Worm (Caenorhabditis elegans) whole organism, young adult: Measurements from ENCODE around the gene srlf-36.

Experiments used
- C06A6.2 ChIP-seq: fragments of 200-800 bp; sonication (Bioruptor generic); conservative IDR thresholded peaks from 2 replicates; pipeline ENCODE4 v1.3.6; 2022; ENCODE audit warnings: missing genetic modification characterization, missing compliant biosample characterization
- D2030.7 ChIP-seq: fragments of 200-800 bp; sonication (Bioruptor generic); IDR thresholded peaks from 2 replicates; pipeline ENCODE4 v1.3.6; 2022; ENCODE audit warnings: missing genetic modification reagents, missing genetic modification characterization, missing compliant biosample characterization
- F10E7.11 ChIP-seq: sonication (generic microtip); optimal IDR thresholded peaks from 2 replicates; lab custom pipeline; 2017; ENCODE audit warnings: mild to moderate bottlenecking, missing genetic modification characterization, moderate library complexity, missing compliant biosample characterization
- F49E8.2 ChIP-seq: sonication (generic microtip); optimal IDR thresholded peaks from 3 replicates; lab custom pipeline; 2017; ENCODE audit warnings: missing genetic modification characterization, mild to moderate bottlenecking, missing compliant biosample characterization, antibody characterized with exemption, moderate library complexity; ENCODE audit not compliant: insufficient read depth
- K12H6.12 ChIP-seq: fragments of 200-800 bp; sonication (Bioruptor generic); optimal IDR thresholded peaks from 2 replicates; lab custom pipeline; 2018; ENCODE audit warnings: mild to moderate bottlenecking, missing genetic modification characterization, missing compliant biosample characterization
- T26A5.8 ChIP-seq: sonication (generic microtip); optimal IDR thresholded peaks from 2 replicates; lab custom pipeline; 2016; ENCODE audit warnings: missing genetic modification characterization, missing compliant biosample characterization
- Y95B8A.8 ChIP-seq: fragments of 200-800 bp; sonication (Bioruptor generic); IDR thresholded peaks from 2 replicates; pipeline ENCODE4 v1.3.6; 2022; ENCODE audit warnings: missing genetic modification reagents, missing genetic modification characterization, missing compliant biosample characterization
- ZK185.1 ChIP-seq: sonication (generic microtip); optimal IDR thresholded peaks from 2 replicates; lab custom pipeline; 2016; ENCODE audit warnings: mild to moderate bottlenecking, missing genetic modification characterization, missing compliant biosample characterization; ENCODE audit not compliant: poor library complexity, severe bottlenecking
- aptf-3 ChIP-seq: fragments of 200-800 bp; sonication (Bioruptor generic); IDR thresholded peaks from 2 replicates; pipeline ENCODE4 v1.3.6; 2022; ENCODE audit warnings: missing genetic modification characterization, missing compliant biosample characterization
- attf-5 ChIP-seq: fragments of 200-800 bp; sonication (Bioruptor generic); optimal IDR thresholded peaks from 2 replicates; lab custom pipeline; 2018; ENCODE audit warnings: mild to moderate bottlenecking, missing genetic modification characterization, missing compliant biosample characterization
- ceh-100 ChIP-seq: fragments of 200-800 bp; sonication (Bioruptor generic); IDR thresholded peaks from 2 replicates; pipeline ENCODE4 v1.3.6; 2022; ENCODE audit warnings: missing genetic modification reagents, missing genetic modification characterization, missing compliant biosample characterization
- ceh-27 ChIP-seq: fragments of 200-800 bp; sonication (Bioruptor generic); optimal IDR thresholded peaks from 2 replicates; lab custom pipeline; 2018; ENCODE audit warnings: mild to moderate bottlenecking, missing genetic modification characterization, moderate library complexity, missing compliant biosample characterization
- ceh-58 ChIP-seq: fragments of 200-800 bp; sonication (Bioruptor generic); IDR thresholded peaks from 2 replicates; pipeline ENCODE4 v1.3.6; 2022; ENCODE audit warnings: missing genetic modification characterization, missing compliant biosample characterization
- ceh-91 ChIP-seq: fragments of 200-800 bp; sonication (Bioruptor generic); IDR thresholded peaks from 2 replicates; pipeline ENCODE4 v1.3.6; 2022; ENCODE audit warnings: missing genetic modification reagents, missing genetic modification characterization, missing compliant biosample characterization
- die-1 ChIP-seq: sonication (generic microtip); optimal IDR thresholded peaks from 2 replicates; lab custom pipeline; 2016; ENCODE audit warnings: missing genotype, mild to moderate bottlenecking, missing genetic modification characterization, missing compliant biosample characterization
- dox-1 ChIP-seq: fragments of 200-800 bp; sonication (Bioruptor generic); IDR thresholded peaks from 2 replicates; pipeline ENCODE4 v1.3.6; 2022; ENCODE audit warnings: missing genetic modification reagents, missing genetic modification characterization, missing compliant biosample characterization
- dpl-1 ChIP-seq: fragments of 150-350 bp; optimal IDR thresholded peaks from 2 replicates; lab custom pipeline; 2014; ENCODE audit warnings: missing biosample characterization, missing genetic modification reagents, missing genetic modification characterization
- hmg-1.2 ChIP-seq: fragments of 200-800 bp; sonication (Bioruptor generic); IDR thresholded peaks from 2 replicates; pipeline ENCODE4 v1.3.6; 2022; ENCODE audit warnings: missing genetic modification reagents, missing genetic modification characterization, missing compliant biosample characterization
- hmg-20 ChIP-seq: fragments of 200-800 bp; sonication (Bioruptor generic); IDR thresholded peaks from 2 replicates; pipeline ENCODE4 v1.3.6; 2022; ENCODE audit warnings: missing genetic modification reagents, missing genetic modification characterization, missing compliant biosample characterization
- hsf-1 ChIP-seq: fragments of 200-800 bp; sonication (Bioruptor generic); IDR thresholded peaks from 2 replicates; pipeline ENCODE4 v1.3.6; 2022; ENCODE audit warnings: missing genetic modification reagents, missing genetic modification characterization, missing compliant biosample characterization
- lin-40 ChIP-seq: sonication (generic microtip); optimal IDR thresholded peaks from 2 replicates; lab custom pipeline; 2016; ENCODE audit warnings: missing genetic modification characterization, mild to moderate bottlenecking, missing compliant biosample characterization, missing genotype, missing genetic modification reagents
- lin-54 ChIP-seq: fragments of 200-800 bp; sonication (Bioruptor generic); optimal IDR thresholded peaks from 2 replicates; lab custom pipeline; 2018; ENCODE audit warnings: mild to moderate bottlenecking, missing genetic modification characterization, missing compliant biosample characterization
- lir-1 ChIP-seq: fragments of 200-800 bp; sonication (Bioruptor generic); conservative IDR thresholded peaks from 2 replicates; pipeline ENCODE4 v1.3.6; 2022; ENCODE audit warnings: missing genetic modification reagents, missing genetic modification characterization, missing compliant biosample characterization
- madf-6 ChIP-seq: fragments of 200-800 bp; sonication (Bioruptor generic); IDR thresholded peaks from 2 replicates; pipeline ENCODE4 v1.3.6; 2022; ENCODE audit warnings: missing genetic modification reagents, missing genetic modification characterization, missing compliant biosample characterization
- nhr-80 ChIP-seq: sonication (generic microtip); optimal IDR thresholded peaks from 2 replicates; lab custom pipeline; 2016; ENCODE audit warnings: missing genetic modification characterization, missing compliant biosample characterization
- rcor-1 ChIP-seq: fragments of 200-800 bp; sonication (Bioruptor generic); IDR thresholded peaks from 2 replicates; pipeline ENCODE4 v1.3.6; 2022; ENCODE audit warnings: missing genetic modification reagents, missing genetic modification characterization, missing compliant biosample characterization
- repo-1 ChIP-seq: sonication (generic microtip); optimal IDR thresholded peaks from 2 replicates; lab custom pipeline; 2017; ENCODE audit warnings: mild to moderate bottlenecking, missing genetic modification characterization, missing compliant biosample characterization
- snpc-1.3 ChIP-seq: sonication (generic microtip); optimal IDR thresholded peaks from 2 replicates; lab custom pipeline; 2017; ENCODE audit warnings: missing genetic modification characterization, mild to moderate bottlenecking, missing compliant biosample characterization, antibody characterized with exemption, moderate library complexity, missing genotype, missing genetic modification reagents; ENCODE audit not compliant: insufficient read depth
- snpc-4 ChIP-seq, 5 experiments: fragments of 150-350 bp in 1 of 5; sonication (generic microtip) in 4 of 5; optimal IDR thresholded peaks; 2 replicates each; lab custom pipeline; 2014 to 2018; ENCODE audit warnings: missing genetic modification characterization in 5 of 5, missing biosample characterization in 3 of 5, antibody characterized with exemption in 2 of 5, mild to moderate bottlenecking in 2 of 5, missing compliant biosample characterization in 2 of 5, missing genotype in 2 of 5, moderate library complexity in 2 of 5, missing genetic modification reagents in 1 of 5
- sptf-2 ChIP-seq: fragments of 200-800 bp; sonication (Bioruptor generic); optimal IDR thresholded peaks from 2 replicates; lab custom pipeline; 2018; ENCODE audit warnings: mild to moderate bottlenecking, missing genetic modification characterization, missing compliant biosample characterization
- unc-62 ChIP-seq: fragments of 150-350 bp; optimal IDR thresholded peaks from 2 replicates; lab custom pipeline; 2014; ENCODE audit warnings: missing biosample characterization, missing genetic modification reagents, missing genetic modification characterization
- zfh-2 ChIP-seq: fragments of 200-800 bp; sonication (Bioruptor generic); conservative IDR thresholded peaks from 2 replicates; pipeline ENCODE4 v1.3.6; 2022; ENCODE audit warnings: missing genetic modification reagents, missing genetic modification characterization, missing compliant biosample characterization
- ztf-22 ChIP-seq: fragments of 200-800 bp; sonication (Bioruptor generic); optimal IDR thresholded peaks from 2 replicates; lab custom pipeline; 2018; ENCODE audit warnings: mild to moderate bottlenecking, missing genetic modification characterization, moderate library complexity, missing compliant biosample characterization
- ztf-25 ChIP-seq: fragments of 200-800 bp; sonication (Bioruptor generic); IDR thresholded peaks from 2 replicates; pipeline ENCODE4 v1.3.6; 2022; ENCODE audit warnings: missing genetic modification reagents, missing genetic modification characterization, missing compliant biosample characterization
- ztf-3 ChIP-seq: fragments of 200-800 bp; sonication (Bioruptor generic); optimal IDR thresholded peaks from 2 replicates; lab custom pipeline; 2018; ENCODE audit warnings: mild to moderate bottlenecking, missing genetic modification characterization, missing compliant biosample characterization

srlf-36 gene

DNA sequence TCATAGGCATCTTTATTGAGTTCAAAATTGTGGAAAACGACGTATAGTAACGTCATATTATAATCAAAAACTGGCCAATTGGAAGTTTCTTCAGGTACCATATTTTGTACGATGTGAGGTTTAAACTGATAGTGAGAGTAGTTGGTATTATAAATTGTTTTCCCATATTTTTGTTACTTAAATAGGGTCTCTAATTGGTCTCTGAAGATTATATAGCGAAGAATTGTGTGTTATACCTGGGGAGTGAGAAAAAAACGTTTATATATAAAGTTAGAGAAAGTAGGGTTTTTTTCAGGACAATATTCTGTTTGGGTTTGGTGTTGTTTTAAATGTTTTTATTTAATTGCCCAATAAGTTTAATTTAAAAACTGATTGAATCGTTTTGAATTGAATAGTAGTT lies 15.4 kb upstream of the srlf-36 start, which contains the start of gene srt-17:
Gene srt-17, minus strand, starts transcription at position 101 of the 400 bp plus-strand sequence.
- TF ChIP-seq hsf-1 = no peak
- no peak for TF ChIP-seq ztf-3 (GFP tag; lab: Kevin White, UChicago)
- no peak for TF ChIP-seq lin-54 (GFP tag; lab: Kevin White, UChicago)
- no peak for TF ChIP-seq F10E7.11 (tag; lab: Kevin White, UChicago)
- TF ChIP-seq ceh-27 = no peak
- no peak for TF ChIP-seq sptf-2 (GFP tag; lab: Kevin White, UChicago)
- TF ChIP-seq Y95B8A.8 (GFP tag; lab: Robert Waterston, UW) = no peak
- no peak for TF ChIP-seq ztf-22 (GFP tag; lab: Kevin White, UChicago)
- no peak for TF ChIP-seq ztf-25
- TF ChIP-seq aptf-3 (GFP tag; lab: Robert Waterston, UW) = no peak
- no peak for TF ChIP-seq ZK185.1
- no peak for TF ChIP-seq F49E8.2 (tag; lab: Kevin White, UChicago)
- no peak for TF ChIP-seq repo-1 (tag; lab: Kevin White, UChicago)
- TF ChIP-seq rcor-1 (GFP tag; lab: Robert Waterston, UW) = no peak
- TF ChIP-seq, all 124 proteins: peak for 0

DNA sequence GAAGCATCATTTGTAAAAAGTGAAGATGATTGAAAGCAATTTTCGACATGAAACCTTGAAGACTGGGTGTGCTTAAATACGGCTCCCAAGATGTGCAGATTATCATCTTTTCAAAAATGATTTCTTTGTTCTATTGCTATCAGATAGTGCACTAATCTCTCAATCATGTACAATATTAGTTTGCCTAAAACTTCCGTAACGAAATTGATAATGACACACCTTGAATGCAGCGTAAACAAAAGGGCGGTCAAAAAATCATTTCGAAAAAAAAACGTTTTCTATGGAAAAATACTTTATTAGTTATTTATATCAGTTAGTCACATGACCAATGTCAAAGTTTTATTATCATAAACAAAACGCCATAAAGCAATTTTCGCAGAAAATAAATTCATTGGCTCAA lies 13.3 kb upstream of the srlf-36 start, which contains the start of gene F48G7.5:
Gene F48G7.5, minus strand, starts transcription at position 34 of the 400 bp plus-strand sequence.
- TF ChIP-seq lir-1 (no peak), sptf-2 (GFP tag; lab: Kevin White, UChicago) (no peak), hmg-20 (no peak), ceh-100 (GFP tag; lab: Robert Waterston, UW) (no peak), die-1 (tag; lab: Kevin White, UChicago) (no peak), ceh-91 (GFP tag; lab: Robert Waterston, UW) (no peak), attf-5 (GFP tag; lab: Kevin White, UChicago) (no peak), unc-62 (GFP tag; lab: Kevin White, UChicago) (no peak), D2030.7 (GFP tag; lab: Robert Waterston, UW) (no peak), madf-6 (GFP tag; lab: Robert Waterston, UW) (no peak), ceh-58 (GFP tag; lab: Robert Waterston, UW) (no peak), snpc-1.3 (no peak)

DNA sequence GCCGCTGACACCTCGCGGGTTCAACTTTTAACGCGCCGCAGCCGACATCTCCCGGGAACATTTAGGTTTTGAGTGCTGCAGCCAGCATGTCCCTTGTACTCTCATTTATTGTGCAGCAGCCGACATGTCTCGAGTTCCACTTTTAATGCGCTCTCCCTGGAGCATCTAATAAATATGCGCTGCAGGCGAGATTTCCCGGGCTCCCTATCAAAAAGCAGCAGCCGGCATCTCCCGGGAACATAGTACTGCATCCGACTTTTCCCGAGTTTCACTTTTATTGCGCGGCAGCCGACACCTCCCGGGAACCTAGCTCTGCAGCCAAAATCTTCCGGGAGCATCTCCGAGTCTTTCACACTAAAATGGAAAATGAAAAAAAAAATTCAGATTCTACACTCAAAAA lies 11.4 kb upstream of the srlf-36 start:
- TF ChIP-seq dpl-1 (GFP tag; lab: Kevin White, UChicago) = no peak
- TF ChIP-seq zfh-2 = peak; percentile 51; the same call in 1 of the 2 replicates

DNA sequence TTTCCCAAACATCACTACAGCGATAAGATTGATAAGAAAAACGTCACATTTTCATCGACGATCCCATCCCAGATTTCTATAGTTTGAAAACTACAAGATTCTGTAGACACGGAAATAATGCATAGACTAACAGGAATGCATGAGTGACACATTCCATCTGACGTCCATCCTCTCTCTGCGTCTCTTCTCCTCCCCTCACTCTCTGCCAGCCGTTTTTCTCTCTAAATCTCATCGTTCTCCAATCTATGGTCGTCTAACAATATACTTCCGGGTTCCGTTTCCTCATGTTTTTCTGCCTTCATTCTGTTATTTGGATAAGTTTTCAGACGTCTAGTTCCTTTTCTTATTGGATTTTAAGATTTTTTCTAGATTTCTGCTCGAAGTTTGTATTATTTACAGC lies 9.5 kb upstream of the srlf-36 start, which contains the start of gene F48G7.4:
Gene F48G7.4, plus strand, starts transcription at position 400 of the 400 bp plus-strand sequence.
- no peak for TF ChIP-seq snpc-4 (GFP tag; optimal IDR thresholded peaks at IDR 0.05; lab: Kevin White, UChicago)
- peak in 1 of 4 experiments; percentile 54 for TF ChIP-seq snpc-4 (tag; optimal IDR thresholded peaks at IDR 0.05; lab: Kevin White, UChicago)
- no peak for TF ChIP-seq T26A5.8 (tag; lab: Kevin White, UChicago)
- TF ChIP-seq ceh-27 = peak; percentile 41
- peak; percentile 20 for TF ChIP-seq nhr-80 (tag; lab: Kevin White, UChicago)
- TF ChIP-seq K12H6.12 (tag; lab: Kevin White, UChicago) = peak; percentile 54
- no peak for TF ChIP-seq C06A6.2
- TF ChIP-seq lin-40 (tag; lab: Kevin White, UChicago) = no peak
- peak; percentile 54 for TF ChIP-seq dox-1 (GFP tag; lab: Robert Waterston, UW)
- peak; percentile 89 for TF ChIP-seq hmg-1.2 (GFP tag; lab: Robert Waterston, UW)
